Fruit fly (Drosophila melanogaster) whole organism, embryonic: ENCODE results near the gene RpL13.

Experiments
- CG10209 ChIP-seq: fragments of 200-800 bp; sonication (Bioruptor generic); optimal IDR thresholded peaks from 3 replicates; lab custom pipeline; 2017; ENCODE audit warnings: missing biosample characterization, mild to moderate bottlenecking, missing genetic modification characterization, missing genetic modification reagents
- CG10366 ChIP-seq: fragments of 200-800 bp; sonication (Bioruptor generic); IDR thresholded peaks from 2 replicates; pipeline ENCODE4 v1.3.6; 2022; ENCODE audit warnings: missing biosample characterization, missing genetic modification characterization
- CG11456 ChIP-seq: fragments of 200-800 bp; sonication (Bioruptor generic); IDR thresholded peaks from 3 replicates; pipeline ENCODE4 v1.3.6; 2022; ENCODE audit warnings: missing biosample characterization, missing genetic modification characterization
- CG12071 ChIP-seq: fragments of 200-800 bp; sonication (Bioruptor generic); optimal IDR thresholded peaks from 3 replicates; lab custom pipeline; 2018; ENCODE audit warnings: missing biosample characterization, mild to moderate bottlenecking, missing genetic modification characterization
- CG12391 ChIP-seq: fragments of 200-800 bp; sonication (Bioruptor generic); optimal IDR thresholded peaks from 3 replicates; lab custom pipeline; 2018; ENCODE audit warnings: missing biosample characterization, mild to moderate bottlenecking, missing genetic modification characterization, moderate library complexity
- CG15073 ChIP-seq: fragments of 200-800 bp; sonication (Bioruptor generic); optimal IDR thresholded peaks from 2 replicates; lab custom pipeline; 2016; ENCODE audit warnings: missing biosample characterization, missing genetic modification characterization
- CG15601 ChIP-seq: fragments of 200-800 bp; sonication (Bioruptor generic); optimal IDR thresholded peaks from 3 replicates; lab custom pipeline; 2019; ENCODE audit warnings: missing biosample characterization, mild to moderate bottlenecking, missing genetic modification characterization, moderate library complexity
- CG17912 ChIP-seq: fragments of 200-800 bp; sonication (Bioruptor generic); optimal IDR thresholded peaks from 2 replicates; lab custom pipeline; 2018; ENCODE audit warnings: missing biosample characterization, mild to moderate bottlenecking, missing genetic modification characterization
- CG4854 ChIP-seq: fragments of 200-800 bp; sonication (Bioruptor generic); optimal IDR thresholded peaks from 2 replicates; lab custom pipeline; 2016; ENCODE audit warnings: missing biosample characterization, missing genetic modification characterization, inconsistent platforms
- CG6813 ChIP-seq: fragments of 200-800 bp; sonication (Bioruptor generic); optimal IDR thresholded peaks from 2 replicates; lab custom pipeline; 2017; ENCODE audit warnings: missing biosample characterization, missing genetic modification characterization, mild to moderate bottlenecking, moderate library complexity, missing genetic modification reagents
- CG7745 ChIP-seq: fragments of 200-800 bp; sonication (Bioruptor generic); optimal IDR thresholded peaks from 2 replicates; lab custom pipeline; 2018; ENCODE audit warnings: missing biosample characterization, mild to moderate bottlenecking, missing genetic modification characterization, moderate library complexity
- CG7786 ChIP-seq: fragments of 200-800 bp; sonication (Bioruptor generic); optimal IDR thresholded peaks from 2 replicates; lab custom pipeline; 2016; ENCODE audit warnings: missing biosample characterization, missing genetic modification characterization
- CG8765 ChIP-seq: fragments of 200-800 bp; sonication (Bioruptor generic); IDR thresholded peaks from 2 replicates; pipeline ENCODE4 v1.3.6; 2022; ENCODE audit warnings: missing biosample characterization, missing genetic modification characterization
- CG9727 ChIP-seq: fragments of 200-800 bp; sonication (Bioruptor generic); optimal IDR thresholded peaks from 3 replicates; lab custom pipeline; 2017; ENCODE audit warnings: missing biosample characterization, mild to moderate bottlenecking, missing genetic modification characterization
- D19A ChIP-seq: fragments of 200-800 bp; optimal IDR thresholded peaks from 3 replicates; lab custom pipeline; 2019; ENCODE audit warnings: missing biosample characterization, mild to moderate bottlenecking, missing genetic modification characterization, moderate library complexity
- Dip2 ChIP-seq: fragments of 200-800 bp; sonication (Bioruptor generic); IDR thresholded peaks from 2 replicates; pipeline ENCODE4 v1.3.6; 2022; ENCODE audit warnings: missing biosample characterization, missing genetic modification characterization
- Fer2 ChIP-seq: fragments of 200-800 bp; sonication (Bioruptor generic); optimal IDR thresholded peaks from 2 replicates; lab custom pipeline; 2018; ENCODE audit warnings: missing biosample characterization, mild to moderate bottlenecking, missing genetic modification characterization, moderate library complexity
- H15 ChIP-seq: fragments of 200-800 bp; sonication (Bioruptor generic); IDR thresholded peaks from 3 replicates; pipeline ENCODE4 v1.3.6; 2022; ENCODE audit warnings: missing biosample characterization, missing genetic modification characterization
- H2.0 ChIP-seq: fragments of 200-800 bp; sonication (Bioruptor generic); IDR thresholded peaks from 2 replicates; pipeline ENCODE4 v1.3.6; 2022; ENCODE audit warnings: missing biosample characterization, missing genetic modification characterization
- HmgZ ChIP-seq: fragments of 200-800 bp; sonication (Bioruptor generic); optimal IDR thresholded peaks from 2 replicates; lab custom pipeline; 2018; ENCODE audit warnings: missing biosample characterization, mild to moderate bottlenecking, missing genetic modification characterization
- Hr51 ChIP-seq, 2 experiments: fragments of 200-800 bp; sonication (Bioruptor generic); optimal IDR thresholded peaks; 2 replicates in 1 of 2; 3 replicates in 1 of 2; lab custom pipeline; 2016 to 2018; ENCODE audit warnings: missing biosample characterization in 2 of 2, missing genetic modification characterization in 2 of 2, mild to moderate bottlenecking in 1 of 2, moderate library complexity in 1 of 2
- Myb ChIP-seq: fragments of 200-800 bp; sonication (Bioruptor generic); optimal IDR thresholded peaks from 2 replicates; lab custom pipeline; 2016; ENCODE audit warnings: missing biosample characterization, missing genetic modification characterization
- NC2β ChIP-seq: fragments of 200-800 bp; sonication (Bioruptor generic); optimal IDR thresholded peaks from 2 replicates; lab custom pipeline; 2016; ENCODE audit warnings: missing biosample characterization, missing genetic modification characterization
- NFAT ChIP-seq: fragments of 200-800 bp; sonication (Bioruptor generic); IDR thresholded peaks from 2 replicates; pipeline ENCODE4 v1.3.6; 2022; ENCODE audit warnings: missing biosample characterization, missing genetic modification characterization
- Neu2 ChIP-seq: fragments of 200-800 bp; sonication (Bioruptor generic); optimal IDR thresholded peaks from 3 replicates; lab custom pipeline; 2016; ENCODE audit warnings: missing biosample characterization, missing genetic modification characterization, borderline replicate concordance
- Nf-YB ChIP-seq: fragments of 200-800 bp; sonication (Bioruptor generic); optimal IDR thresholded peaks from 3 replicates; lab custom pipeline; 2019; ENCODE audit warnings: missing biosample characterization, mild to moderate bottlenecking, missing genetic modification characterization, moderate library complexity
- Nf-YC ChIP-seq: fragments of 200-800 bp; optimal IDR thresholded peaks from 3 replicates; lab custom pipeline; 2019; ENCODE audit warnings: missing biosample characterization, mild to moderate bottlenecking, missing genetic modification characterization, moderate library complexity
- Opbp ChIP-seq: fragments of 200-800 bp; sonication (Bioruptor generic); IDR thresholded peaks from 3 replicates; pipeline ENCODE4 v1.3.6; 2022; ENCODE audit warnings: missing biosample characterization, missing genetic modification characterization; ENCODE audit not compliant: partially characterized antibody
- Sry-β ChIP-seq: fragments of 200-800 bp; sonication (Bioruptor generic); optimal IDR thresholded peaks from 2 replicates; lab custom pipeline; 2018; ENCODE audit warnings: missing biosample characterization, mild to moderate bottlenecking, missing genetic modification characterization, moderate library complexity
- Stat92E ChIP-seq, 3 experiments: fragments of >200 bp in 2 of 3; fragments of 200-800 bp in 1 of 3; sonication (Bioruptor generic) in 1 of 3; optimal IDR thresholded peaks; 2 replicates each; lab custom pipeline; 2017 to 2019; ENCODE audit warnings: missing biosample characterization in 3 of 3, missing genetic modification characterization in 3 of 3, mild to moderate bottlenecking in 1 of 3, moderate library complexity in 1 of 3
- Trl ChIP-seq, 3 experiments: fragments of >200 bp in 2 of 3; fragments of 200-800 bp in 1 of 3; sonication (Bioruptor generic) in 1 of 3; optimal IDR thresholded peaks; 2 replicates in 1 of 3; 3 replicates in 2 of 3; lab custom pipeline; 2016 to 2017; ENCODE audit warnings: missing biosample characterization in 1 of 3, missing genetic modification characterization in 1 of 3
- ash1 ChIP-seq: fragments of 200-800 bp; sonication (Bioruptor generic); optimal IDR thresholded peaks from 2 replicates; lab custom pipeline; 2018; ENCODE audit warnings: missing biosample characterization, mild to moderate bottlenecking, missing genetic modification characterization
- dan ChIP-seq: fragments of 200-800 bp; sonication (Bioruptor generic); IDR thresholded peaks from 2 replicates; pipeline ENCODE4 v1.3.6; 2022; ENCODE audit warnings: missing biosample characterization, missing genetic modification characterization
- dati ChIP-seq: fragments of 200-800 bp; sonication (Bioruptor generic); IDR thresholded peaks from 2 replicates; pipeline ENCODE4 v1.3.6; 2022; ENCODE audit warnings: missing biosample characterization, missing genetic modification characterization
- dimm ChIP-seq: fragments of 200-800 bp; sonication (Bioruptor generic); IDR thresholded peaks from 2 replicates; pipeline ENCODE4 v1.3.6; 2022; ENCODE audit warnings: missing biosample characterization, missing genetic modification characterization
- dmrt11E ChIP-seq: fragments of 200-800 bp; sonication (Bioruptor generic); optimal IDR thresholded peaks from 3 replicates; lab custom pipeline; 2018; ENCODE audit warnings: missing biosample characterization, mild to moderate bottlenecking, missing genetic modification characterization, moderate library complexity
- emc ChIP-seq: fragments of 200-800 bp; sonication (Bioruptor generic); optimal IDR thresholded peaks from 2 replicates; lab custom pipeline; 2016; ENCODE audit warnings: missing biosample characterization, missing genetic modification characterization
- h ChIP-seq: fragments of >200 bp; optimal IDR thresholded peaks from 2 replicates; lab custom pipeline; 2017
- hkb ChIP-seq, 2 experiments: fragments of 200-800 bp in 1 of 2; fragments of >200 bp in 1 of 2; sonication (Bioruptor generic) in 1 of 2; IDR thresholded peaks in 1 of 2; optimal IDR thresholded peaks in 1 of 2; 2 replicates each; pipeline versions ENCODE4 v1.3.6 to Lab custom; 2017 to 2022; ENCODE audit warnings: missing biosample characterization in 1 of 2, missing genetic modification characterization in 1 of 2
- mld ChIP-seq: fragments of 200-800 bp; sonication (Bioruptor generic); IDR thresholded peaks from 3 replicates; pipeline ENCODE4 v1.3.6; 2022; ENCODE audit warnings: missing biosample characterization, missing genetic modification characterization; ENCODE audit not compliant: partially characterized antibody
- pzg ChIP-seq: fragments of 200-800 bp; sonication (Bioruptor generic); optimal IDR thresholded peaks from 3 replicates; lab custom pipeline; 2018; ENCODE audit warnings: missing biosample characterization, mild to moderate bottlenecking, missing genetic modification characterization, moderate library complexity
- slbo ChIP-seq: fragments of 200-800 bp; sonication (Bioruptor generic); IDR thresholded peaks from 2 replicates; pipeline ENCODE4 v1.3.6; 2022; ENCODE audit warnings: missing biosample characterization, missing genetic modification characterization
- sr ChIP-seq: fragments of 200-800 bp; sonication (Bioruptor generic); IDR thresholded peaks from 3 replicates; pipeline ENCODE4 v1.3.6; 2022; ENCODE audit warnings: missing biosample characterization, missing genetic modification characterization
- stc ChIP-seq: fragments of 200-800 bp; sonication (Bioruptor generic); IDR thresholded peaks from 2 replicates; pipeline ENCODE4 v1.3.6; 2022; ENCODE audit warnings: missing biosample characterization, missing genetic modification characterization
- trh ChIP-seq: fragments of 200-800 bp; sonication (Bioruptor generic); optimal IDR thresholded peaks from 2 replicates; lab custom pipeline; 2016; ENCODE audit warnings: missing biosample characterization, missing genetic modification characterization
- zen ChIP-seq: fragments of 200-800 bp; sonication (Bioruptor generic); optimal IDR thresholded peaks from 3 replicates; lab custom pipeline; 2018; ENCODE audit warnings: missing biosample characterization, mild to moderate bottlenecking, missing genetic modification characterization, moderate library complexity
- zfh1 ChIP-seq: fragments of 200-800 bp; sonication (Bioruptor generic); IDR thresholded peaks from 3 replicates; pipeline ENCODE4 v1.3.6; 2022; ENCODE audit warnings: missing biosample characterization, missing genetic modification characterization
- zfh2 ChIP-seq: fragments of 200-800 bp; sonication (Bioruptor generic); optimal IDR thresholded peaks from 2 replicates; lab custom pipeline; 2016; ENCODE audit warnings: missing biosample characterization, missing genetic modification characterization

Gene RpL13

DNA sequence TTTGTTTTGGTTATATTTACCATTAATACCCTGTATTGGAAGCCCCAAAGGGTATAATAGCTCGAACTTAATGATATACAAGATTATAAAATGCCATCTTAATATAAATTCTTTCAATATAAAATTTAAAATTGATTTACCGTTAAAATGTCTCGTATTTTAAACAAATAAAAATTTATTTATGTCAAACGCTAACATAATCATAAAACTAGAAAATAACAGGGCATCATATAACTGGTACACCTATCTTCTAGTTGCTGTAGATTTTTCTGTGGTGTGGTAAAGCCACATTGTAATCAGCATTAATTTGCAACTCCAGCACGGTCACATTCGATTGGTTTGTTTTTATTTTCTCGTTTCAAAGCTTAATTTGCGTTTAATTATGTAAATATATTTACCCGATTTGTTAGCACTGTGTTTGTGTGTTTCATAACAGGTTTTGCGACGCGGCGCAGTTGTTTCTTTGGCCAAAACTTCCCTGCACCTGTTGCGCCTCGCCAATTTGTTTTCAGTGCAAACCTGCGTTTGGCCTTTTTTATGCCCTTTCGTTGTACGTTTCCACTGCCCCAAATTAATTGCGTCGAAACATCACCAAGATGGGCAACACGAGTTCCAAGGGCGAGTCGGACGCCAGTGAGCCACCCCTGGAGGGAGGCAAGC is 10.0 kb upstream of the RpL13 start, which contains the start of the genes CG4658 and CG5846 (continued):
- TF ChIP-seq stc (GFP tag; lab: Robert Waterston, UW) (peak; percentile 98), mld (GFP tag; lab: Robert Waterston, UW) (no peak), Neu2 (GFP tag; lab: Kevin White, UChicago) (no peak), CG6813 (peak; percentile 79), dati (GFP tag; lab: Robert Waterston, UW) (peak; percentile 79), NFAT (GFP tag; lab: Robert Waterston, UW) (peak; percentile 76), CG7786 (GFP tag; lab: Kevin White, UChicago) (peak; percentile 74), H2.0 (GFP tag; lab: Robert Waterston, UW) (peak; percentile 91), zfh1 (GFP tag; lab: Robert Waterston, UW) (peak; percentile 96), CG10366 (GFP tag; lab: Robert Waterston, UW) (peak; percentile 92), hkb (optimal IDR thresholded peaks at IDR 0.05; lab: Kevin White, UChicago) (no peak), hkb (GFP tag; IDR thresholded peaks at IDR 0.05; lab: Robert Waterston, UW) (peak; percentile 96), H15 (peak; percentile 94), emc (GFP tag; lab: Kevin White, UChicago) (peak; percentile 30), Dip2 (peak; percentile 50), zen (tag; lab: Kevin White, UChicago) (peak; percentile 96), CG17912 (GFP tag; lab: Kevin White, UChicago) (peak; percentile 9), Myb (GFP tag; lab: Kevin White, UChicago) (peak; percentile 47), pzg (GFP tag; lab: Kevin White, UChicago) (peak; percentile 52), CG12071 (GFP tag; lab: Kevin White, UChicago) (peak; percentile 66), slbo (GFP tag; lab: Robert Waterston, UW) (peak; percentile 95), dan (GFP tag; lab: Robert Waterston, UW) (peak; percentile 50; the same call in 1 of the 2 replicates), HmgZ (tag; lab: Kevin White, UChicago) (peak; percentile 94), sr (GFP tag; lab: Robert Waterston, UW) (peak; percentile 44; the same call in 1 of the 3 replicates), NC2β (GFP tag; lab: Kevin White, UChicago) (peak; percentile 84), CG8765 (GFP tag; lab: Robert Waterston, UW) (peak; percentile 77), D19A (tag; lab: Kevin White, UChicago) (peak; percentile 92), ash1 (GFP tag; lab: Kevin White, UChicago) (no peak), CG12391 (tag; lab: Kevin White, UChicago) (peak; percentile 98), Nf-YB (GFP tag; lab: Kevin White, UChicago) (peak; percentile 83), CG11456 (peak; percentile 82), dimm (GFP tag; lab: Robert Waterston, UW) (peak; percentile 76), CG7745 (peak; percentile 69), Nf-YC (peak; percentile 81), CG15073 (GFP tag; lab: Kevin White, UChicago) (peak; percentile 77), CG15601 (tag; lab: Kevin White, UChicago) (peak; percentile 91), Hr51 (GFP tag; optimal IDR thresholded peaks at IDR 0.05; lab: Kevin White, UChicago) (peak; percentile 74 to 96), dmrt11E (tag; lab: Kevin White, UChicago) (peak; percentile 96), Opbp (GFP tag; lab: Robert Waterston, UW) (no peak), zfh2 (GFP tag; lab: Kevin White, UChicago) (peak; percentile 54), trh (GFP tag; lab: Kevin White, UChicago) (peak; percentile 80), CG9727 (GFP tag; lab: Kevin White, UChicago) (peak; percentile 95), h (lab: Kevin White, UChicago) (no peak), Sry-β (GFP tag; lab: Kevin White, UChicago) (peak; percentile 39), CG10209 (GFP tag; lab: Kevin White, UChicago) (peak; percentile 94), Stat92E (GFP tag; optimal IDR thresholded peaks at IDR 0.05; lab: Kevin White, UChicago) (peak in 1 of 3 experiments; percentile 88), Fer2 (tag; lab: Kevin White, UChicago) (peak; percentile 79), Trl (optimal IDR thresholded peaks at IDR 0.05; lab: Kevin White, UChicago) (no peak), Trl (GFP tag; optimal IDR thresholded peaks at IDR 0.05; lab: Kevin White, UChicago) (peak; percentile 75), CG4854 (peak; percentile 75)
